Worm (Caenorhabditis elegans) whole organism, L2 larva: Measurements from ENCODE around the gene srt-7.

ENCODE experiments used
- egl-27 ChIP-seq: sonication (generic microtip); optimal IDR thresholded peaks from 3 replicates; lab custom pipeline; 2017; ENCODE audit warnings: missing biosample characterization, missing genetic modification reagents, missing genetic modification characterization
- elt-1 ChIP-seq: fragments of 150-350 bp; optimal IDR thresholded peaks from 2 replicates; lab custom pipeline; 2014; ENCODE audit warnings: missing biosample characterization, missing genetic modification characterization
- nhr-10 ChIP-seq: sonication (generic microtip); optimal IDR thresholded peaks from 2 replicates; lab custom pipeline; 2017; ENCODE audit warnings: missing biosample characterization, missing genetic modification characterization
- unc-62 ChIP-seq: fragments of 150-350 bp; optimal IDR thresholded peaks from 2 replicates; lab custom pipeline; 2014; ENCODE audit warnings: missing biosample characterization, missing genetic modification reagents, missing genetic modification characterization

DNA sequence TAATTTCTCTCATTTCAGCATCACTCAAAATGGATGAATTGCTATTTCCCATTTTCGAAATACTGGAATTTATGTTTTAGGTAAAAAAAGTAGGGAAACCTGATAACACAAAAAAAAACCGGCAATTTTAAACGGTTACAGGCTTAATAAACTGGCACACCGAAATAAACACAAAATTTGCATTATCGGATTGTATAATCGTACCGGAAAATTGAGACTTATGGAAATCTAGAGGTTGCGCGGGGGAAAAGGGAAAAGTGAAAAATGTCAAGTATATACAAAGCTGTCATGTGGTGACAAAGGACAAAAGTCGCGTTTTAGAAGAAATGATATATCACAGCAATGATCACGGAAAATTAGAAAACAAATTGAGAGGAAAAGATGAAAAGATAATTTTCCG, 42.3 kb upstream of the srt-7 start, which contains the start of gene chpf-2:
- TF ChIP-seq elt-1 (tag; lab: Kevin White, UChicago) (no peak), egl-27 (tag; lab: Kevin White, UChicago) (no peak), unc-62 (GFP tag; lab: Kevin White, UChicago) (no peak), nhr-10 (no peak)
